Worm (Caenorhabditis elegans) whole organism, L2 larva: ENCODE results near the gene C38C3.6.

Source experiments
- mab-5 ChIP-seq: fragments of 150-350 bp; optimal IDR thresholded peaks from 2 replicates; lab custom pipeline; 2014; ENCODE audit warnings: missing biosample characterization, missing genetic modification characterization
- nhr-129 ChIP-seq: fragments of 150-350 bp; optimal IDR thresholded peaks from 2 replicates; lab custom pipeline; 2014; ENCODE audit warnings: missing biosample characterization, missing genetic modification characterization
- ztf-11 ChIP-seq: sonication (generic microtip); optimal IDR thresholded peaks from 2 replicates; lab custom pipeline; 2017; ENCODE audit warnings: missing biosample characterization, missing genetic modification characterization
- ztf-4 ChIP-seq: fragments of 150-350 bp; optimal IDR thresholded peaks from 2 replicates; lab custom pipeline; 2014; ENCODE audit warnings: missing biosample characterization, missing genetic modification characterization

DNA sequence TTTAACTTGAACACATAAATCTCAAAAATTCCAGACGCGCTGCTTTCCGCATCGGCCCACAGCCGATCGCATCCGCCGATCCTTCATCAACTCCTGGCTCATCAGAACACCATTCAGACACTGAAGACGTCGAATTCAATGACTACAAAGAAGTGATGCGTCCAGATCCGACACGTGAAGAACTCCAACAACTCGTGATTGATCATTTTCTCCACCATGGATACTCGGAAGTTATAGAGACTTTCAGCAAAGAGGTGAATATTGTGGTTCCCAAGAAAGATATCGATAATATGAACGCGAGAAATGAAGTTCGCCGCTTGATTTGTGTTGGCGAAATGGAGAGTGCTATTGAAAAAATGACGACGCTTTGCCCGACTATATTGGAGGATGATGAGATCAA lies 22.5 kb downstream of the C38C3.6 start:
- TF ChIP-seq ztf-4: no peak
- no peak for TF ChIP-seq ztf-11
- TF ChIP-seq nhr-129 (tag; lab: Kevin White, UChicago): no peak
- no peak for TF ChIP-seq mab-5
